Worm (Caenorhabditis elegans) whole organism, L1 larva: ENCODE data around the gene oac-41.

ENCODE experiments used
- ama-1 ChIP-seq: fragments of 150-350 bp; optimal IDR thresholded peaks from 2 replicates; lab custom pipeline; 2014
- blmp-1 ChIP-seq: fragments of 150-350 bp; optimal IDR thresholded peaks from 2 replicates; lab custom pipeline; 2014; ENCODE audit warnings: missing biosample characterization, missing genetic modification characterization
- dpl-1 ChIP-seq, 3 experiments: fragments of 150-350 bp in 2 of 3; sonication (generic microtip) in 1 of 3; optimal IDR thresholded peaks; 2 replicates each; lab custom pipeline; 2014 to 2017; ENCODE audit warnings: missing biosample characterization in 3 of 3, missing genetic modification characterization in 3 of 3, missing genetic modification reagents in 3 of 3
- elt-2 ChIP-seq: sonication (generic microtip); optimal IDR thresholded peaks from 2 replicates; lab custom pipeline; 2016; ENCODE audit warnings: missing genetic modification characterization, mild to moderate bottlenecking, inconsistent platforms, missing compliant biosample characterization, missing genetic modification reagents
- ets-5 ChIP-seq: fragments of 200-800 bp; sonication (Bioruptor generic); IDR thresholded peaks from 2 replicates; pipeline ENCODE4 v1.3.6; 2022; ENCODE audit warnings: missing genetic modification characterization, missing compliant biosample characterization
- fkh-10 ChIP-seq: sonication (generic microtip); optimal IDR thresholded peaks from 2 replicates; lab custom pipeline; 2017; ENCODE audit warnings: missing biosample characterization, missing genetic modification reagents, missing genetic modification characterization
- lin-13 ChIP-seq: fragments of 150-350 bp; optimal IDR thresholded peaks from 2 replicates; lab custom pipeline; 2014; ENCODE audit warnings: missing biosample characterization, missing genetic modification reagents, missing genetic modification characterization
- lin-39 ChIP-seq: fragments of 150-350 bp; optimal IDR thresholded peaks from 2 replicates; lab custom pipeline; 2014; ENCODE audit warnings: missing biosample characterization, missing genetic modification reagents, missing genetic modification characterization
- mdl-1 ChIP-seq, 2 experiments: fragments of 150-350 bp; optimal IDR thresholded peaks; 2 replicates each; lab custom pipeline; 2014 to 2017; ENCODE audit warnings: missing biosample characterization in 2 of 2, missing genetic modification characterization in 2 of 2, inconsistent platforms in 1 of 2
- mep-1 ChIP-seq: fragments of 150-350 bp; optimal IDR thresholded peaks from 2 replicates; lab custom pipeline; 2014; ENCODE audit warnings: missing biosample characterization, missing genetic modification characterization
- nhr-28 ChIP-seq: fragments of 150-350 bp; optimal IDR thresholded peaks from 2 replicates; lab custom pipeline; 2014; ENCODE audit warnings: missing biosample characterization, missing genetic modification characterization
- nhr-84 ChIP-seq: sonication (generic microtip); optimal IDR thresholded peaks from 2 replicates; lab custom pipeline; 2017; ENCODE audit warnings: missing biosample characterization, missing genetic modification characterization
- pqm-1 ChIP-seq: sonication (generic microtip); optimal IDR thresholded peaks from 3 replicates; lab custom pipeline; 2017; ENCODE audit warnings: missing biosample characterization, missing genetic modification characterization
- ztf-11 ChIP-seq, 2 experiments: sonication (generic microtip); optimal IDR thresholded peaks; 2 replicates each; lab custom pipeline; 2016 to 2017; ENCODE audit warnings: missing genetic modification characterization in 2 of 2, missing biosample characterization in 1 of 2, missing compliant biosample characterization in 1 of 2

ce11 chrV:8984783-8985182, 37.2 kb downstream of the oac-41 start:
- TF ChIP-seq fkh-10 (GFP tag; lab: Kevin White, UChicago) = no peak
- TF ChIP-seq pqm-1 (tag; lab: Kevin White, UChicago) = no peak
- no peak for TF ChIP-seq lin-39
- no peak for TF ChIP-seq mdl-1 (tag; optimal IDR thresholded peaks at IDR 0.05; lab: Kevin White, UChicago)
- no peak for TF ChIP-seq nhr-28 (tag; lab: Kevin White, UChicago)
- TF ChIP-seq blmp-1 = no peak
- no peak for TF ChIP-seq ama-1 (lab: Kevin White, UChicago)
- no peak for TF ChIP-seq ets-5
- TF ChIP-seq ztf-11 (tag; optimal IDR thresholded peaks at IDR 0.05; lab: Kevin White, UChicago) = no peak
- TF ChIP-seq elt-2 = no peak
- TF ChIP-seq lin-13 (GFP tag; lab: Kevin White, UChicago) = no peak
- TF ChIP-seq mep-1 (tag; lab: Kevin White, UChicago) = no peak
- TF ChIP-seq nhr-84 (tag; lab: Kevin White, UChicago) = no peak
- TF ChIP-seq dpl-1 (GFP tag; optimal IDR thresholded peaks at IDR 0.05; lab: Kevin White, UChicago) = no peak
